Worm (Caenorhabditis elegans): Measurements from ENCODE around the gene F26G1.1.
"Not testable (repeated sequence)": the region's sequence is repeated elsewhere in the genome, so short reads cannot be mapped to it uniquely, and the experiment has no call there.

ce11 chrII:4842143-4842658 is 50.8 kb downstream of the F26G1.1 start, which contains the start of the genes T23B7.2 and nspd-4:
- not testable (repeated sequence) for TF ChIP-seq snpc-4 (tag; optimal IDR thresholded peaks at IDR 0.05); tbx-2 (tag; optimal IDR thresholded peaks at IDR 0.05); aly-2 (tag; optimal IDR thresholded peaks at IDR 0.05); elt-1 (tag; optimal IDR thresholded peaks at IDR 0.05); skn-1 (tag; optimal IDR thresholded peaks at IDR 0.05); nhr-237 (tag; optimal IDR thresholded peaks at IDR 0.05); ama-1 (optimal IDR thresholded peaks at IDR 0.05); R02D3.7 (tag; optimal IDR thresholded peaks at IDR 0.05); mdl-1 (tag; optimal IDR thresholded peaks at IDR 0.05); nhr-11 (tag; optimal IDR thresholded peaks at IDR 0.05); unc-39 (tag; optimal IDR thresholded peaks at IDR 0.05); daf-12 (tag; optimal IDR thresholded peaks at IDR 0.05); pqm-1 (tag; optimal IDR thresholded peaks at IDR 0.05); nhr-76 (tag; optimal IDR thresholded peaks at IDR 0.05)

Measured in whole organism, L3 larva.